Worm (Caenorhabditis elegans): ENCODE data around the gene EEED8.14.

EEED8.14 gene

DNA sequence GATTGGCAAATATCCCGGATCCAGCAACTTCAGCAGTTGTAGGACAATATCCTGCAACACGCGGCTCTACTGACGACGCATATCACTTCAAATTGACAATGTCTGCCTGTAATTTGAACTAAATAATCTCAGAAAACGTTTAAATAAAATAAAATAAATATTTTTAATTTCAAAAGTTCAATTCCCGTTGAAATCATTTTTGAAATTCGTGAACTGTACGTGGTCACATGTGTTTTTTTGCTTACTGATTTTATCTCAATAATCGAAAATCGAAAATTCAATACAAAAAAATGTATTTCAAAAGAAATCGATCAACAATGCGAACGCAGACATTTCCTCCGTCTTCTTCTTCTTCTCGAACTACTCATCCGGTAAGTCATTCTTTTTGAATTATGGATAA lies 23.7 kb upstream of the EEED8.14 start, which contains the start of gene F07F6.1:
Gene F07F6.1, plus strand, starts transcription at position 301 of the 400 bp plus-strand sequence.
- TF ChIP-seq hlh-13 (GFP tag; optimal IDR thresholded peaks at IDR 0.05) (no peak), nfya-1 (tag; optimal IDR thresholded peaks at IDR 0.05) (no peak), npax-4 (tag; optimal IDR thresholded peaks at IDR 0.05) (no peak), unc-55 (GFP tag; optimal IDR thresholded peaks at IDR 0.05) (no peak), elt-4 (tag; optimal IDR thresholded peaks at IDR 0.05) (no peak), K09A11.1 (tag; optimal IDR thresholded peaks at IDR 0.05; ENCODE audit: insufficient read depth) (no peak), dve-1 (tag; optimal IDR thresholded peaks at IDR 0.05) (no peak), ceh-48 (tag; optimal IDR thresholded peaks at IDR 0.05) (no peak), nhr-232 (tag; optimal IDR thresholded peaks at IDR 0.05) (no peak), C38D4.7 (GFP tag; optimal IDR thresholded peaks at IDR 0.05) (no peak), odd-2 (tag; optimal IDR thresholded peaks at IDR 0.05) (no peak), sdc-2 (tag; optimal IDR thresholded peaks at IDR 0.05) (no peak), ceh-14 (tag; optimal IDR thresholded peaks at IDR 0.05) (no peak), unc-86 (tag; optimal IDR thresholded peaks at IDR 0.05) (no peak), pha-4 (tag; optimal IDR thresholded peaks at IDR 0.05) (no peak), sox-2 (GFP tag; IDR thresholded peaks at IDR 0.05) (no peak), ama-1 (optimal IDR thresholded peaks at IDR 0.05) (no peak), hlh-15 (tag; optimal IDR thresholded peaks at IDR 0.05) (no peak), pha-2 (tag; optimal IDR thresholded peaks at IDR 0.05) (no peak), sox-4 (tag; optimal IDR thresholded peaks at IDR 0.05) (no peak)

DNA sequence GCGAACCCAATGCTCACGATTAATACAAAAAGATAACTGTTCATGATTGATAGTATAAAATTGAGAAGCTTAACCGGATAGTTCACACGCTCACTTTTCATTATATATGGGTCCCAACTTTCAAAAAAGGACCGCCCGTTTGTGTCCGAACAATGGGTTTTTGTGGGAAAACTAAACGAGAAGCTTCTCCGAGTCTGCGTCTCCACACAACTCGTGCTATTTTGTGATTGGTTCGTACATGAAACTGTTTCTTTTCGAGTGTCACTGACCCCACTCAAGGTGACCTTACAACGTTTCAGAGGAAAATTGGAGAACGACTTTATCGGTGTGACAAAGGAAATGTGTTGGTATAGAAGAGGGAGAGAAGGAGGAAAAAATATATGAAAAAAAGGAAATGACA lies 23.0 kb upstream of the EEED8.14 start, which contains the start of gene dct-5:
Gene dct-5, minus strand, starts transcription at position 101 of the 400 bp plus-strand sequence.
- no peak for TF ChIP-seq F13H6.1 (tag; optimal IDR thresholded peaks at IDR 0.05)
- no peak for TF ChIP-seq ttx-3 (tag; optimal IDR thresholded peaks at IDR 0.05)
- TF ChIP-seq ceh-9 (tag; optimal IDR thresholded peaks at IDR 0.05): no peak
- TF ChIP-seq pha-2 (tag; optimal IDR thresholded peaks at IDR 0.05): no peak
- TF ChIP-seq ahr-1 (tag; optimal IDR thresholded peaks at IDR 0.05): no peak
- TF ChIP-seq elt-4 (tag; optimal IDR thresholded peaks at IDR 0.05): no peak
- no peak for TF ChIP-seq pha-4 (tag; optimal IDR thresholded peaks at IDR 0.05)
- no peak for TF ChIP-seq pag-3 (tag; optimal IDR thresholded peaks at IDR 0.05; ENCODE audit: borderline replicate concordance)
- no peak for TF ChIP-seq fkh-10 (GFP tag; optimal IDR thresholded peaks at IDR 0.05)
- TF ChIP-seq eyg-1 (tag; optimal IDR thresholded peaks at IDR 0.05): no peak
- no peak for TF ChIP-seq fkh-6 (tag; optimal IDR thresholded peaks at IDR 0.05)
- no peak for TF ChIP-seq nhr-11 (tag; optimal IDR thresholded peaks at IDR 0.05)
- no peak for TF ChIP-seq ceh-34 (tag; optimal IDR thresholded peaks at IDR 0.05)
- TF ChIP-seq C38D4.7 (GFP tag; optimal IDR thresholded peaks at IDR 0.05): no peak

DNA sequence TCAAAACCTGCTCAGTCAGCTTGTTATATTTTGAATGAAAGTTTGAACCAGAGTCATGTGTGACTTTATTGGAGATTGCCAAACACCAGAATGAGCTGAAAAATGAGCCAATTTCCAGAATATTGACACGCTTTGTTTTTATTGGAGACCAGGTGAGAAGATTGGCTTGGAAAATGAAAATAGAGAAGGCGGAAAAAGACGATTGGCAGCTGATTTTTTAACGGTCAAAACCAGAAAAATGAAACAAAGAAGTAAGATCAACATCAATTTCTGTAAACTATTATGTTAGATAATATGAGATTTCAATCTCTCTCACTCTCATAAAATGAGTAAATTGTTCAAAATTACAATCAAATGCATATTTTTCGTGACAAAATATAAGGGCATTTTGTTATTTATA lies 19.2 kb upstream of the EEED8.14 start, which contains the start of gene srx-114:
Gene srx-114, minus strand, starts transcription at position 101 of the 400 bp plus-strand sequence.
- TF ChIP-seq sox-2 (GFP tag; IDR thresholded peaks at IDR 0.05) (no peak), pha-4 (tag; optimal IDR thresholded peaks at IDR 0.05) (no peak), pat-9 (tag; optimal IDR thresholded peaks at IDR 0.05) (no peak), sox-4 (tag; optimal IDR thresholded peaks at IDR 0.05) (no peak), ceh-2 (tag; optimal IDR thresholded peaks at IDR 0.05) (no peak), madf-2 (tag; optimal IDR thresholded peaks at IDR 0.05) (no peak), elt-2 (tag; optimal IDR thresholded peaks at IDR 0.05) (no peak), ahr-1 (tag; optimal IDR thresholded peaks at IDR 0.05) (no peak), hlh-6 (tag; optimal IDR thresholded peaks at IDR 0.05) (no peak)

ce11 chrII:5429522-5430257 lies 15.8 kb upstream of the EEED8.14 start, which contains the start of the genes F07F6.4 and F07F6.2:
Gene F07F6.4 (minus strand): TSS chrII:5429572.
Gene F07F6.2 (plus strand): TSS chrII:5430207.
- TF ChIP-seq nhr-232 (tag; optimal IDR thresholded peaks at IDR 0.05): no peak
- TF ChIP-seq fkh-6 (tag; optimal IDR thresholded peaks at IDR 0.05): no peak
- TF ChIP-seq pros-1 (tag; optimal IDR thresholded peaks at IDR 0.05): no peak
- no peak for TF ChIP-seq hlh-30 (tag; optimal IDR thresholded peaks at IDR 0.05; ENCODE audit: insufficient read depth)
- no peak for TF ChIP-seq unc-55 (GFP tag; optimal IDR thresholded peaks at IDR 0.05)
- no peak for TF ChIP-seq ceh-48 (tag; optimal IDR thresholded peaks at IDR 0.05)
- no peak for TF ChIP-seq pqm-1 (tag; optimal IDR thresholded peaks at IDR 0.05)
- no peak for TF ChIP-seq hlh-15 (tag; optimal IDR thresholded peaks at IDR 0.05)
- no peak for TF ChIP-seq nhr-11 (tag; optimal IDR thresholded peaks at IDR 0.05)
- TF ChIP-seq elt-4 (tag; optimal IDR thresholded peaks at IDR 0.05): no peak
- TF ChIP-seq nfya-1 (tag; optimal IDR thresholded peaks at IDR 0.05): no peak
- TF ChIP-seq K09A11.1 (tag; optimal IDR thresholded peaks at IDR 0.05; ENCODE audit: insufficient read depth): no peak
- peak; percentile 35 for TF ChIP-seq unc-42 (tag; optimal IDR thresholded peaks at IDR 0.05)
- no peak for TF ChIP-seq C38D4.7 (GFP tag; optimal IDR thresholded peaks at IDR 0.05)
- no peak for TF ChIP-seq tbx-7 (tag; optimal IDR thresholded peaks at IDR 0.05)
- peak; percentile 3 for TF ChIP-seq dve-1 (tag; optimal IDR thresholded peaks at IDR 0.05)
- no peak for TF ChIP-seq odd-2 (tag; optimal IDR thresholded peaks at IDR 0.05)
- no peak for TF ChIP-seq ceh-9 (tag; optimal IDR thresholded peaks at IDR 0.05)
- no peak for TF ChIP-seq ceh-34 (tag; optimal IDR thresholded peaks at IDR 0.05)
- TF ChIP-seq ceh-19 (GFP tag; optimal IDR thresholded peaks at IDR 0.05): no peak
- no peak for TF ChIP-seq ceh-30 (tag; optimal IDR thresholded peaks at IDR 0.05)
- TF ChIP-seq tbx-2 (tag; optimal IDR thresholded peaks at IDR 0.05): peak; percentile 9
